Fruit fly (Drosophila melanogaster) whole organism, prepupa: Measurements from ENCODE around the gene Hipk.

Experiments used
- Blimp-1 ChIP-seq: fragments of 200-800 bp; sonication (Bioruptor generic); optimal IDR thresholded peaks from 3 replicates; lab custom pipeline; 2017; ENCODE audit warnings: missing biosample characterization, missing genetic modification characterization, mild to moderate bottlenecking, moderate library complexity, missing genetic modification reagents
- CG15336 ChIP-seq: fragments of 200-800 bp; sonication (Bioruptor generic); IDR thresholded peaks from 2 replicates; pipeline ENCODE4 v1.3.6; 2022; ENCODE audit warnings: missing biosample characterization, missing genetic modification characterization
- CG1621 ChIP-seq: fragments of 200-800 bp; sonication (Bioruptor generic); optimal IDR thresholded peaks from 3 replicates; lab custom pipeline; 2018; ENCODE audit warnings: missing biosample characterization, mild to moderate bottlenecking, missing genetic modification characterization
- CG3032 ChIP-seq: fragments of 200-800 bp; optimal IDR thresholded peaks from 2 replicates; lab custom pipeline; 2019; ENCODE audit warnings: missing biosample characterization, mild to moderate bottlenecking, missing genetic modification characterization, moderate library complexity
- CG6163 ChIP-seq: fragments of 200-800 bp; sonication (Bioruptor generic); IDR thresholded peaks from 3 replicates; pipeline ENCODE4 v1.3.6; 2022; ENCODE audit warnings: missing biosample characterization, missing genetic modification characterization
- CG7368 ChIP-seq: fragments of 200-800 bp; sonication (Bioruptor generic); optimal IDR thresholded peaks from 3 replicates; lab custom pipeline; 2016; ENCODE audit warnings: missing biosample characterization, missing genetic modification characterization
- CG9139 ChIP-seq: fragments of 200-800 bp; sonication (Bioruptor generic); optimal IDR thresholded peaks from 3 replicates; lab custom pipeline; 2017; ENCODE audit warnings: missing biosample characterization, mild to moderate bottlenecking, missing genetic modification characterization
- Ets21C ChIP-seq: fragments of 200-800 bp; sonication (Bioruptor generic); optimal IDR thresholded peaks from 3 replicates; lab custom pipeline; 2016; ENCODE audit warnings: missing biosample characterization, missing genetic modification characterization
- Hr4 ChIP-seq: fragments of 200-800 bp; sonication (Bioruptor generic); optimal IDR thresholded peaks from 3 replicates; lab custom pipeline; 2016; ENCODE audit warnings: missing biosample characterization, missing genetic modification characterization
- eg ChIP-seq: fragments of 200-800 bp; sonication (Bioruptor generic); IDR thresholded peaks from 3 replicates; pipeline ENCODE4 v1.3.6; 2022; ENCODE audit warnings: missing biosample characterization, missing genetic modification characterization
- fd85E ChIP-seq: fragments of 200-800 bp; sonication (Bioruptor generic); optimal IDR thresholded peaks from 3 replicates; lab custom pipeline; 2016; ENCODE audit warnings: missing biosample characterization, missing genetic modification characterization

The Hipk gene

dm6 chr3L:629916-630663, 87.2 kb downstream of the Hipk start (continued):
- TF ChIP-seq CG3032 (tag; lab: Kevin White, UChicago), result no peak
- 0 out of 3 replicates have a peak, but pooled peaks have one; percentile 28 for TF ChIP-seq CG6163 (GFP tag; lab: Robert Waterston, UW)
- no peak for TF ChIP-seq CG1621
- no peak for TF ChIP-seq CG15336 (GFP tag; lab: Robert Waterston, UW)
- peak; percentile 60 for TF ChIP-seq Hr4
- TF ChIP-seq fd85E, result no peak
- no peak for TF ChIP-seq Blimp-1 (GFP tag; lab: Kevin White, UChicago)
- peak; percentile 16 for TF ChIP-seq CG7368 (GFP tag; lab: Kevin White, UChicago)
- no peak for TF ChIP-seq Ets21C (GFP tag; lab: Kevin White, UChicago)

dm6 chr3L:630666-631065, 87.8 kb downstream of the Hipk start:
- no peak for TF ChIP-seq CG9139
- 0 out of 3 replicates have a peak, but pooled peaks have one; percentile 6 for TF ChIP-seq CG6163 (GFP tag; lab: Robert Waterston, UW)
- TF ChIP-seq eg, result 0 out of 3 replicates have a peak, but pooled peaks have one; percentile 17
